Fruit fly (Drosophila melanogaster): ENCODE measurements around the gene Zn72D.

DNA sequence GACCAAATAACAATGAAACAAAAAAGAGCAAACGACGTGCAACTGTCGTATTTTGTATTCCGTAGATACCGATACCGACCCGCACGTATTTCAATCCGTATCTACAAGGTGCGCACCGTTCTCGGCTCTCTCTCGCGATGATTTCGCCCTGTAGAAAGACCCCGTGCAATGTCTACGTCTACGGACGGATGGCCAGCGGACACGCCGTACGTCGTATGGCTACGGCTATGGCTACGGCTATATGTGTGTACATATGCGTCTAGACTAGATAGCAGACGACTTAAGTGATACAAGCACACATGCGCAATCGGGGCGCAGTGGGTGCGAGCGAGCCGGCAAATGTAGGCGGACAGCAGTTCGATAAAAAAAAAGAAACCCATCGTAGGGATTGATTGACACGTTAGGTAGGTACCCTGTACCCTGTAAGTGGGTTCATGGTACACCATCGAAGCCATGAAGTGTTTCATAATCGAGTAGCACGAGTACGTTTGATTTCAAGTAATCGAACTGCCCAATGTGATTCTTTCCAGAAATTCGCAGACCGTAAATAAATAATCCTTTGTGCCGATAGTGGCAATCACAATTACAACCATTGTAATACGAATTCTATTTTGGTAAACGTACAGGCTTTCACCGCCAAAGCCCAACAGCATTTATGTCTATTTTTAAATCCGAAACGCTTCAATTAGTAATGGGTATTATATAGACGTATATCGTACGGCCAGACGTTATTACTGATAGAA is 37.2 kb upstream of the Zn72D start:
- TF ChIP-seq psq (optimal IDR thresholded peaks at IDR 0.05) (no peak), h (optimal IDR thresholded peaks at IDR 0.05) (no peak), Sin3A (optimal IDR thresholded peaks at IDR 0.05) (no peak), ttk (optimal IDR thresholded peaks at IDR 0.05) (no peak), insv (optimal IDR thresholded peaks at IDR 0.05) (no peak), Myc (optimal IDR thresholded peaks at IDR 0.05) (no peak)

All from Kc167 (cell line).